Worm (Caenorhabditis elegans): ENCODE measurements around the gene btb-19.

- TF ChIP-seq tbx-11 (GFP tag; IDR thresholded peaks at IDR 0.05) (no peak), tra-4 (tag; optimal IDR thresholded peaks at IDR 0.05) (no peak), ama-1 (optimal IDR thresholded peaks at IDR 0.05) (no peak), ets-7 (tag; optimal IDR thresholded peaks at IDR 0.05) (no peak), hmg-4 (GFP tag; optimal IDR thresholded peaks at IDR 0.05) (no peak), F13C5.2 (tag; optimal IDR thresholded peaks at IDR 0.05) (no peak)
Measured at ce11 chrII:14507563-14507962, 14.4 kb downstream of the btb-19 start, which contains the start of the genes K10H10.7 and K10H10.10.

All from whole organism, early embryonic.